Fruit fly (Drosophila melanogaster) whole organism: ENCODE results near the gene mthl9.

ENCODE experiments used
- CG8478 ChIP-seq: fragments of >200 bp; optimal IDR thresholded peaks from 2 replicates; lab custom pipeline; 2018; ENCODE audit warnings: inconsistent platforms
- Dll ChIP-seq: fragments of >200 bp; optimal IDR thresholded peaks from 2 replicates; lab custom pipeline; 2017
- EcR ChIP-seq, 2 experiments: fragments of >200 bp; optimal IDR thresholded peaks; 2 replicates each; lab custom pipeline; 2017; ENCODE audit warnings: missing biosample characterization in 2 of 2, missing genetic modification characterization in 2 of 2, missing genetic modification reagents in 2 of 2
- pan ChIP-seq: fragments of >200 bp; optimal IDR thresholded peaks from 2 replicates; lab custom pipeline; 2017
- psq ChIP-seq: fragments of >200 bp; optimal IDR thresholded peaks from 2 replicates; lab custom pipeline; 2017
- usp ChIP-seq: fragments of >200 bp; optimal IDR thresholded peaks from 2 replicates; lab custom pipeline; 2017; ENCODE audit warnings: missing biosample characterization, missing genetic modification characterization, mixed read lengths

Gene mthl9

DNA sequence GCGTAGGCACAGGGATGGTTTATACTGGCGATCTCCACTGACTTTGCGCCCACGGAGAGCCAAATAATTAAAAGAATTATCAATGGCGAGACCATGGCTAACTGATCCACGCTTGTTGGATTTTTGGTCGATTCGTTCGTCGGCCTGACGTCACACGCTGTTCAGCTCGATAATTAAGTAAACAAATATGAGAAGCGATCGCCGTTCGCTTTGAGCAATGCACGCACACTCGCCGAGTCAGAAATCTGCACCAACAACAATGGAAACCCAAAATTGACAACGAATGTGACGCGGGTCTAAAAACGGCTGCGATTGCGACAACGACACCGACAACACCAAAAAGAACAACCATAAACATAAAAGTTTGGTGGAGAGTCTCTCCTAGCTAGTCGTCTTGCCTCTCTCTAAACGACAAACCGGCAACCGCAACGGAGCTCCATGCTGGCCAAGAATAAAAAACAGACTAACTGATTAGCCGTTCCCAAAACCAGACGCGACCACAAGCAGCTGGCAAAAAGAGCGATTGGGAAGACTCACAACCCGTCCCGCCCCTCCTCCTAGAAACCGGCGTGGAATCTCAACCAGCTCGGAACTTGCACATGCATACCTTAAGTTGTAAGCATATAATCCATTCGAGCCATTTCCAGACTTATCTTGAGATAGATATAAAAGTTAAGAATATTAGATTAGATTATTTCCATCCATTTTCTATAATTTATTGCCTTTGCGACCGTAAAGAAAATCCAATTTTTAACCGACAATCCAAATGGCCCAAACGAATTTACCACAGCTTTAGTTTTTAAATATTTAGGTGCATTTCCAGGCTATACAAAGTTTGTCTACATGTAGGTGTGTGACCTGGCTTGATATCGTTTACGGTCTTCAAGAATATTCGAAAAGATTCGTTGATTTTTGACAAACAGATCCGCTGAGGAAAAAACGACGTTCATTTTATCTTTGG is at the start of gene mthl9:
TSS of gene mthl9 (minus strand) at position 468 of the 961 bp plus-strand sequence.
- TF ChIP-seq usp (GFP tag; lab: Kevin White, UChicago): no peak
- TF ChIP-seq psq: no peak
- TF ChIP-seq pan (lab: Kevin White, UChicago): no peak
- TF ChIP-seq Dll (lab: Kevin White, UChicago): no peak
- TF ChIP-seq EcR (GFP tag; optimal IDR thresholded peaks at IDR 0.05; lab: Kevin White, UChicago): no peak
- no peak for TF ChIP-seq CG8478 (lab: Kevin White, UChicago)

DNA sequence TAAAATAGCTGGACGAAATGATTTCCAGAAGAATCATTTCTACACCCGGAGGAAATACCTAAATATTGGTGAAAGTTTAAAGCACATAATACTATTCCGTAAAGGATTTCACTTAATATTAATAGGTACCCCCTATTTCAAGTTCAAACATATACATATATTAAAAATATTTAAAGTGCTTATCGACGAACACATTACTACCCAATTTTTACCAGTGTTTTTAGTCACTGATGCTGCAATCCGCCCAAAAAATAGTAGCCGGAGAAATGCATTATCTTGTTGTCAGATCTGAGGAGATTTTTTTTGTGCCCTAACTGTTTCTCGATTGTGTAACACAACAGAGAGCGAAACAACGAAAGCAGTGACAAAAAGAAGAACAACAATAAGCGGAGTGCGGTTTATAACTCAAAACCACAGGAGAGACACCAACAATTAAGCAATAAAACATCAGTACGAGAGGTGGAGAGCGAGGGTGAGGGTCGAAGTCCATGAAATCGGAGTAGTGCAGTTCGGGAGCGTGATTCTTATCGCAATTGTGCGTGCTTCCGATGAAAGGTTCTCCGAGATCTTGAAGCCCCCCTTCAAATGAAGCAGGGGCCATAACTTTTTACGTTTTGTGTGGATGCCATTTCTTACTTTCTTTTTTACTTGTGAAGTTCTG is 48.9 kb upstream of the mthl9 start:
- TF ChIP-seq psq (no peak), Dll (lab: Kevin White, UChicago) (no peak), usp (GFP tag; lab: Kevin White, UChicago) (no peak), pan (lab: Kevin White, UChicago) (no peak)

DNA sequence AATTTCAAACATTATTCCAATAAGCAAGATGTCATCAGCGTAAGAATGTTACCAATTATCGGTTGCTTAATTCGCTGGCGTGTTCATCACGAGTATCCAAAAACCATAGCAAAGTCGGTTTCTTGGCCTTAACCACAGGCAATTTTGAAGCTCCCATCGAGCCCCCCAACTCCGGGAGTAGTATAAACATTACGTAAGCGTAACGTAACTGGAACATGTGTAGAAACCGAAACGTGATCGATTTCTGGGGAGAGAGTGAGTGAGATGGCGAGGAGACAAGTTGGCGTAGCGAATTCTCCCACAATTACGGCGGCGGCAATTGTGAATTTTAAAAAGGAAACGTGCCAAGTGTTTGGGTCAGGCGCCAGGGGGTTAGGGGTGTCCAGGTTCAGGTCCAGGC is 46.8 kb upstream of the mthl9 start:
- TF ChIP-seq Dll (lab: Kevin White, UChicago): no peak
- no peak for TF ChIP-seq EcR (GFP tag; optimal IDR thresholded peaks at IDR 0.05; lab: Kevin White, UChicago)
- no peak for TF ChIP-seq usp (GFP tag; lab: Kevin White, UChicago)
- TF ChIP-seq pan (lab: Kevin White, UChicago): no peak
- no peak for TF ChIP-seq psq
- TF ChIP-seq CG8478 (lab: Kevin White, UChicago): no peak

DNA sequence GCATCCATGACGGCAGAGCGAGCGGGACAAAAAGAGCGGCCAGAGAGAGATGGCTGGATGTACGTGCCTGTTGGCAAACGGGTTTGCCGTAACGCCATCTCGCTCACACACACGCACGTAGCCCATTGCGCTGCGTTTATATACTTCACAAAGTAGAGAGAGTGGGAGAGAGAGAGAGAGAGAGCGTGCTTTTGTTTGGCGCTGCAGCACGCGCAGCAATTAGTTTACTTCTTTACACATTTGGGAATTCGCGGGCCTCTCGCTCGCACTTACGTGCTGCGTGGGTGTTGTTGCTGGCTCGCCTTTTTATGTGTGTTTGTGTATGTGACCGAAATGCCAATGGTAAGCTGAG is 45.9 kb upstream of the mthl9 start:
- TF ChIP-seq Dll (lab: Kevin White, UChicago) (peak; percentile 55), CG8478 (lab: Kevin White, UChicago) (peak; percentile 100), pan (lab: Kevin White, UChicago) (no peak), usp (GFP tag; lab: Kevin White, UChicago) (no peak), psq (no peak), EcR (GFP tag; optimal IDR thresholded peaks at IDR 0.05; lab: Kevin White, UChicago) (no peak)

DNA sequence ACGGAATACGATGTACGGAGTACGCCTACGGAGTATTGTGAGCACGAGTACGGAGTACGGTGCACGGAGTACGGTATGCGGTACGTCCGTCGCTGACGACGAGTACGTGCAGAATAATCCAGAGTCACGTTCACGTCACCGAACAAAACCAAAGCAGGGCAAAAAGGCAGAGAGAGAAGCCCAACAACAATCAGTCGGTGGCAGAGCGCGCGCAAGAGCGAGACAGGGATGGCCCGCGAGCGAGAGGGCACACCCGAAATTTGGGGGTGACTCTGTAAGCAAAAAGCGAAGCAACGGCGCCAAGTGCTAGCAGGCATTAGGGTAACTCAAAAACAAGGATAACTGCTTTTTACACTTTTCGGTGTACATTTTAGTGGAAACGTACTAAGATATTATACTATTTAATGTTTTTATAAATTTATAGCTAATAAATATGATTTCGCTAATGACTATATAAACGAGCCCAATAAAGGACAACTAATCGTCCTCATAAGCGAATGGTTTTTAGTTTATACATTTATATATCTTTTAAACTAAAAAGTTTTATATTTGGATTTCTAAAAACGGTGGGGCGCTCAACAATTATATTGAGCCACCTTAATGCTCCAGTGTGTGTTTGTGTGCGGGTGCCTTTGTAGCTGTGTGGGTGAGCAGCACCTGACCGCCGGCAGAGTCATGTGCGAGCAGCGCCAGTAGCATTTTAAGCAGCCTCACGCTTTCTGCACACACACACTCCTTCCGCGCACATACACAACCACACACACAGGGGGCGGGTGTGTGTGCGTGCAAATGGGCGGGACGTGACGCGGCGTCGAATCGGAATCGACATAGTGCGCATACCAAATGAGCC is 45.3 kb upstream of the mthl9 start:
- TF ChIP-seq CG8478 (lab: Kevin White, UChicago) (no peak), EcR (GFP tag; optimal IDR thresholded peaks at IDR 0.05; lab: Kevin White, UChicago) (no peak), Dll (lab: Kevin White, UChicago) (no peak), pan (lab: Kevin White, UChicago) (no peak), usp (GFP tag; lab: Kevin White, UChicago) (no peak), psq (no peak)

DNA sequence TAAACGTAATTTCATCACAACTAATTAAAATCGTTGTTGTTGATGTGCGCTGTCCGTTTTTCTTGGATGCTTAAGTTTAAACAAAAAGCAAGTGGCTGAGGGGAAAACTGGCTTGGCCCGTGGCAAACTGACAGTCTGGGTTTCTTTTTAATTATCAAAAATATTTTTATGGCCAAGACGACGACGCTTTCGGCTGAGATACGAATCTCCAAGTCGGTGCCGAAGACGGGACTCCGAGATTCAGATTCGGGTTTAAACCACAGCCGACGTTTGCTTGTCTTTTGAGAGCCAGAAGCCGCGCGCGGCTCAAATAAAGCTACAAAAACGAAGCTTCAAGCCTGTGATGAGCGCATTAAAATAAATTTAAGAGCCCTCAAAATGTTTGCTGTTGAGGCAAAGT is 43.6 kb upstream of the mthl9 start:
- TF ChIP-seq psq: no peak
- no peak for TF ChIP-seq EcR (GFP tag; optimal IDR thresholded peaks at IDR 0.05; lab: Kevin White, UChicago)
- no peak for TF ChIP-seq usp (GFP tag; lab: Kevin White, UChicago)
- no peak for TF ChIP-seq Dll (lab: Kevin White, UChicago)
- no peak for TF ChIP-seq pan (lab: Kevin White, UChicago)
- no peak for TF ChIP-seq CG8478 (lab: Kevin White, UChicago)

DNA sequence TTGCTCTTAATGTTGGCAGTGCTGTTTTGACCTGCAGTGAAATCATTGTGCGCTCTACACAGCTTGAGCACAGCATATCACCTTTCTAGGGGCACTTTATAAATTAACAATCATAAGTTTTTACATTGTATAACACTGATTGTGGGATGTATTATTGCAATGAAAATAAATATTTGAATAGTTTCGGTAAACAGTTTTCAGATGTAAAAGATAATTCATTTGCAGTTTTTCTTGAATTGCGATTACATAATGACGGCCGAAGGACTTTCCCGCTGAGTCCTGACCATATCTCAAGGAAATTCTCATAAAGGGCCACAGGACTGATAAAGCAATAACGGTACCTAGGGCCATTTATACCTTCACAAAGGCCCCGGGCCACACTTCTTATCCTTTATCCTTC is 42.5 kb upstream of the mthl9 start:
- TF ChIP-seq usp (GFP tag; lab: Kevin White, UChicago): no peak
- no peak for TF ChIP-seq CG8478 (lab: Kevin White, UChicago)
- no peak for TF ChIP-seq psq
- TF ChIP-seq pan (lab: Kevin White, UChicago): no peak
- no peak for TF ChIP-seq EcR (GFP tag; optimal IDR thresholded peaks at IDR 0.05; lab: Kevin White, UChicago)
- no peak for TF ChIP-seq Dll (lab: Kevin White, UChicago)

DNA sequence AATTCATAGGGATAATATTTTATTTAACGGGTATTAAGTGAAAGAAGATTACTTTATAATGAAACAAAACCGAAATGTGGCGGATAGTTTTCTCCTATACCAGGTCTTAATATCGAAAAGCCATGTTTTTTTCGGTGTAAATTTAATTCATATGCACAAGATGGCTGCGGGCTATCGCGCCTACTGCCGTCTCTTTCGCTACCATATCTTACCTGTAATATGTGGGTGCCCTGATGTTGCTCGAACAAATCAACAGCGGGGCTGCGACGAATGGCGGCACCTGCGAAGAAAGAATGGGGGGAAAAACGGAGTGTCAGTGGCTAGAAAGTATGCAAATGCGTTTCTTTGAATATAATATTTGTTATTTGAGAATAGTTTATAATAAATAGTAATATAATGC is 39.1 kb upstream of the mthl9 start:
- TF ChIP-seq CG8478 (lab: Kevin White, UChicago) (no peak), EcR (GFP tag; optimal IDR thresholded peaks at IDR 0.05; lab: Kevin White, UChicago) (no peak), pan (lab: Kevin White, UChicago) (no peak), psq (no peak), usp (GFP tag; lab: Kevin White, UChicago) (no peak), Dll (lab: Kevin White, UChicago) (no peak)

DNA sequence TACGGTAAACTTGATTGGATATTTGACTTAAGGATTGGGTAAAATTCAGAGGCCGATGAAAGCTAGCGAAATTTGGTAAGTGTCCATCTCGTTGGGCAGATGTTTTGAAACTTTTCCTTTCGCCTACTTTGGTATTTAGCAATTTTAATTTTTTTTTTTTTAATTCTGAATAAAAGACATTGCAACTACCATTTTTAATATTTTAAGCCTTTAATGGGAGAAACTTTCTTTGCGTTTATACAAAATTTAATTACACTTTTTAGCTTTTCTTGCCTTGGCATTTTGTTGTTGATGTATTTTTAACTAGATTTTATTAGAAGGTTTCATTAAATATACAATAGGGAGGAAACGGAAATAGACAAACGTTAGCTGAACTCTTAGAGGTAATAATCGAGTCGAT is 34.2 kb upstream of the mthl9 start, which contains the start of gene CG13884:
TSS of gene CG13884 (minus strand) at position 101 of the 400 bp plus-strand sequence.
- TF ChIP-seq Dll (lab: Kevin White, UChicago) (no peak), usp (GFP tag; lab: Kevin White, UChicago) (no peak), EcR (GFP tag; optimal IDR thresholded peaks at IDR 0.05; lab: Kevin White, UChicago) (no peak), psq (no peak), pan (lab: Kevin White, UChicago) (no peak)

DNA sequence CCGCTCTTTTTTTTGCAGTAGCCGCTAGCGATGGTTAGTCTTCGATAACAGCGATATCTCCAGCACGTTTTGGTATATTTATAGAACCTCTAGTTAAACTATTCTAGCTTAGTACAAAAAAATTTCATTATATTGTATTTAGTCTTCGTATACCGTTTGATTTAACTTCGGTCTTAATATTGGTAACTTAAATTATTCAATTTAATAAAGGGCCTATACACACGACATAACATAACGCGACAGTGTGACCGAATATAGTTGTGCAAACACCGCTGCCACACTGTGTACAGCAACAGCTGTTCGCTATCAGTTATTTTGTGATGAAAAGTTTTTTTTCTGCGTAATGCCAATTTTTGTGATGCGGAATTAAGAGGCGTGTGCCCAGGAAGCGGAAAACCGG is 29.1 kb upstream of the mthl9 start, which contains the start of the genes Cdc5 and CG1233:
TSS of gene Cdc5 (minus strand) at position 183 of the 400 bp plus-strand sequence.
TSS of gene CG1233 (plus strand) at position 272 of the 400 bp plus-strand sequence.
- TF ChIP-seq CG8478 (lab: Kevin White, UChicago) (no peak), usp (GFP tag; lab: Kevin White, UChicago) (no peak), psq (no peak), Dll (lab: Kevin White, UChicago) (no peak), pan (lab: Kevin White, UChicago) (no peak), EcR (GFP tag; optimal IDR thresholded peaks at IDR 0.05; lab: Kevin White, UChicago) (no peak)
